Worm (Caenorhabditis elegans) whole organism, L2 larva: Measurements from ENCODE around the gene H43E16.1.

Source experiments
- R02D3.7 ChIP-seq: fragments of 150-350 bp; optimal IDR thresholded peaks from 2 replicates; lab custom pipeline; 2014; ENCODE audit warnings: missing biosample characterization, missing genetic modification characterization
- ama-1 ChIP-seq: fragments of 150-350 bp; optimal IDR thresholded peaks from 2 replicates; lab custom pipeline; 2018; ENCODE audit warnings: inconsistent platforms
- blmp-1 ChIP-seq: sonication (generic microtip); optimal IDR thresholded peaks from 2 replicates; lab custom pipeline; 2017; ENCODE audit warnings: missing genetic modification characterization, mild to moderate bottlenecking, missing compliant biosample characterization, antibody characterized with exemption, moderate library complexity; ENCODE audit not compliant: insufficient read depth
- mbf-1 ChIP-seq: sonication (generic microtip); optimal IDR thresholded peaks from 2 replicates; lab custom pipeline; 2017; ENCODE audit warnings: missing biosample characterization, missing genetic modification characterization
- mdl-1 ChIP-seq, 2 experiments: fragments of 150-350 bp in 1 of 2; sonication (generic microtip) in 1 of 2; optimal IDR thresholded peaks; 2 replicates each; lab custom pipeline; 2017; ENCODE audit warnings: missing biosample characterization in 2 of 2, missing genetic modification characterization in 2 of 2
- nhr-10 ChIP-seq: sonication (generic microtip); optimal IDR thresholded peaks from 2 replicates; lab custom pipeline; 2017; ENCODE audit warnings: missing biosample characterization, missing genetic modification characterization
- nhr-237 ChIP-seq: fragments of 150-350 bp; optimal IDR thresholded peaks from 2 replicates; lab custom pipeline; 2014; ENCODE audit warnings: missing biosample characterization, missing genetic modification characterization
- unc-39 ChIP-seq: fragments of 150-350 bp; optimal IDR thresholded peaks from 2 replicates; lab custom pipeline; 2014; ENCODE audit warnings: missing biosample characterization, missing genetic modification characterization
- unc-55 ChIP-seq: fragments of 150-350 bp; sonication (generic microtip); optimal IDR thresholded peaks from 3 replicates; lab custom pipeline; 2014; ENCODE audit warnings: missing biosample characterization, missing genetic modification reagents, missing genetic modification characterization
- unc-62 ChIP-seq: fragments of 150-350 bp; optimal IDR thresholded peaks from 2 replicates; lab custom pipeline; 2014; ENCODE audit warnings: missing biosample characterization, missing genetic modification reagents, missing genetic modification characterization
- ztf-11 ChIP-seq: sonication (generic microtip); optimal IDR thresholded peaks from 2 replicates; lab custom pipeline; 2017; ENCODE audit warnings: missing biosample characterization, missing genetic modification characterization

- no peak for TF ChIP-seq R02D3.7 (tag; lab: Kevin White, UChicago)
- TF ChIP-seq nhr-237 (tag; lab: Kevin White, UChicago), result no peak
- no peak for TF ChIP-seq ama-1 (lab: Kevin White, UChicago)
- no peak for TF ChIP-seq nhr-10 (tag; lab: Kevin White, UChicago)
- no peak for TF ChIP-seq mbf-1 (tag; lab: Kevin White, UChicago)
- no peak for TF ChIP-seq ztf-11 (tag; lab: Kevin White, UChicago)
- no peak for TF ChIP-seq blmp-1 (tag; lab: Kevin White, UChicago)
- no peak for TF ChIP-seq unc-55 (GFP tag; lab: Kevin White, UChicago)
- TF ChIP-seq mdl-1 (tag; optimal IDR thresholded peaks at IDR 0.05; lab: Kevin White, UChicago), result no peak
- no peak for TF ChIP-seq unc-62 (GFP tag; lab: Kevin White, UChicago)
- no peak for TF ChIP-seq unc-39
Observed at ce11 chrII:6636136-6636535, 37.9 kb upstream of the H43E16.1 start, which contains the start of gene T19D12.5.
